Worm (Caenorhabditis elegans) whole organism, mixed stage, embryonic: ENCODE measurements around the gene nhr-31.

Source experiments
- ceh-83 ChIP-seq: fragments of 200-800 bp; sonication (Bioruptor generic); optimal IDR thresholded peaks from 2 replicates; lab custom pipeline; 2018; ENCODE audit warnings: mild to moderate bottlenecking, missing genetic modification characterization, missing compliant biosample characterization
- ces-1 ChIP-seq: fragments of 150-350 bp; optimal IDR thresholded peaks from 2 replicates; lab custom pipeline; 2014; ENCODE audit warnings: missing biosample characterization, missing genetic modification reagents, missing genetic modification characterization
- elt-3 ChIP-seq: fragments of 150-350 bp; optimal IDR thresholded peaks from 2 replicates; lab custom pipeline; 2014; ENCODE audit warnings: missing biosample characterization, missing genetic modification characterization
- mep-1 ChIP-seq: fragments of 150-350 bp; optimal IDR thresholded peaks from 2 replicates; lab custom pipeline; 2017; ENCODE audit warnings: missing biosample characterization, missing genetic modification reagents, missing genetic modification characterization, inconsistent platforms
- nhr-237 ChIP-seq: fragments of 150-350 bp; optimal IDR thresholded peaks from 2 replicates; lab custom pipeline; 2014; ENCODE audit warnings: missing biosample characterization, missing genetic modification characterization
- nhr-28 ChIP-seq: fragments of 150-350 bp; optimal IDR thresholded peaks from 2 replicates; lab custom pipeline; 2014; ENCODE audit warnings: missing biosample characterization, missing genetic modification characterization
- pha-4 ChIP-seq: fragments of 150-350 bp; optimal IDR thresholded peaks from 2 replicates; lab custom pipeline; 2018; ENCODE audit warnings: missing biosample characterization, missing genetic modification reagents, missing genetic modification characterization
- snpc-4 ChIP-seq: fragments of 150-350 bp; optimal IDR thresholded peaks from 2 replicates; lab custom pipeline; 2014; ENCODE audit warnings: missing biosample characterization, missing genetic modification characterization
- tbx-8 ChIP-seq: fragments of 200-800 bp; sonication (Bioruptor generic); optimal IDR thresholded peaks from 2 replicates; lab custom pipeline; 2018; ENCODE audit warnings: mild to moderate bottlenecking, missing genetic modification characterization, moderate library complexity, missing compliant biosample characterization
- unc-120 ChIP-seq: sonication (generic microtip); optimal IDR thresholded peaks from 2 replicates; lab custom pipeline; 2017; ENCODE audit warnings: missing genetic modification characterization, missing compliant biosample characterization; ENCODE audit not compliant: poor library complexity, severe bottlenecking
- zip-8 ChIP-seq: fragments of 150-350 bp; optimal IDR thresholded peaks from 2 replicates; lab custom pipeline; 2014; ENCODE audit warnings: missing biosample characterization, missing genetic modification characterization
- ztf-11 ChIP-seq: fragments of 150-350 bp; optimal IDR thresholded peaks from 2 replicates; lab custom pipeline; 2014; ENCODE audit warnings: missing biosample characterization, missing genetic modification characterization

ce11 chrIV:8070299-8070698 is 41.0 kb upstream of the nhr-31 start:
- no peak for TF ChIP-seq ceh-83 (GFP tag; lab: Kevin White, UChicago)
- no peak for TF ChIP-seq pha-4 (tag; lab: Kevin White, UChicago)
- TF ChIP-seq ces-1 = no peak
- no peak for TF ChIP-seq zip-8 (tag; lab: Kevin White, UChicago)
- no peak for TF ChIP-seq nhr-237 (tag; lab: Kevin White, UChicago)
- no peak for TF ChIP-seq ztf-11
- TF ChIP-seq nhr-28 (tag; lab: Kevin White, UChicago) = no peak
- no peak for TF ChIP-seq mep-1 (tag; lab: Kevin White, UChicago)
- TF ChIP-seq elt-3 (tag; lab: Kevin White, UChicago) = no peak
- TF ChIP-seq tbx-8 (GFP tag; lab: Kevin White, UChicago) = no peak
- TF ChIP-seq unc-120 (tag; lab: Kevin White, UChicago) = no peak
- TF ChIP-seq snpc-4 (tag; lab: Kevin White, UChicago) = no peak
